Worm (Caenorhabditis elegans): ENCODE measurements around the gene B0410.3.
A peak's percentile ranks its signal among the peaks of the same experiment; 100 is the strongest.

Gene B0410.3

DNA sequence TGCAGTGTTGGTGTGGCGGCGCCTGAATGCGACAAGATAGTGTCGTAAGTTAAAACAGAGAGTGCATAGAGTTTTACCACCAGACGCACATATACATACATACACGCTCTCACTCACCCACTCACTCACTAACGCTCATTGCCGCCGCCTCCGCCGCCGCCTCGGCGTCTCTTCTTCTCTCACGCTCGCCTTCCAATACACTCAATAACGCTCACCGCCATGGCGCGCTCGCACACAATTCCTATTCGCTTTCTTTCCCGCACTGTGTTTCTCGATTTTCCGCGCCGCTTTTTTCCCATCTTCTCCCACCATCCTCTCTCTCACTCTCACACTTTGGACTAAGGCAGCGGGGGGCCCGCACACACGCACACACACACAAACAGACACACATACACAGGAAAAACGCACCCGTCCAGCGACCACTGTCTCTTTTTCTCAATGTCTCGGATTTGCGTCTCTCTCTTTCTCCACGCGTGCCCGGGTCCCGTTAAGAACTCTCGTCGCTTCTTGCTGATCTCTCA is 38.8 kb downstream of the B0410.3 start, which contains the start of gene kin-29:
Gene kin-29, minus strand, starts transcription at position 51 of the 521 bp plus-strand sequence.
- TF ChIP-seq snpc-4 (tag; optimal IDR thresholded peaks at IDR 0.05) (no peak), nhr-76 (tag; optimal IDR thresholded peaks at IDR 0.05) (no peak), cnd-1 (tag; optimal IDR thresholded peaks at IDR 0.05) (peak; percentile 34), nhr-12 (tag; optimal IDR thresholded peaks at IDR 0.05) (no peak), ceh-43 (GFP tag; optimal IDR thresholded peaks at IDR 0.05) (peak; percentile 38), ham-2 (GFP tag; optimal IDR thresholded peaks at IDR 0.05) (peak; percentile 77), sptf-1 (tag; optimal IDR thresholded peaks at IDR 0.05) (peak; percentile 76), M03D4.4 (tag; optimal IDR thresholded peaks at IDR 0.05) (peak; percentile 77), lsy-2 (tag; optimal IDR thresholded peaks at IDR 0.05) (peak; percentile 42), ceh-83 (GFP tag; optimal IDR thresholded peaks at IDR 0.05) (peak; percentile 34), mep-1 (tag; optimal IDR thresholded peaks at IDR 0.05) (peak; percentile 70), mls-2 (tag; optimal IDR thresholded peaks at IDR 0.05) (peak; percentile 90), lin-13 (tag; optimal IDR thresholded peaks at IDR 0.05) (peak; percentile 61), nhr-237 (tag; optimal IDR thresholded peaks at IDR 0.05) (peak; percentile 69), unc-62 (GFP tag; optimal IDR thresholded peaks at IDR 0.05) (peak; percentile 72), flh-1 (GFP tag; optimal IDR thresholded peaks at IDR 0.05) (peak; percentile 37), ceh-39 (tag; optimal IDR thresholded peaks at IDR 0.05) (no peak), bed-3 (GFP tag; optimal IDR thresholded peaks at IDR 0.05) (peak; percentile 29), unc-120 (tag; optimal IDR thresholded peaks at IDR 0.05; ENCODE audit: poor library complexity, severe bottlenecking) (peak; percentile 92), drap-1 (GFP tag; optimal IDR thresholded peaks at IDR 0.05) (peak; percentile 77), lin-32 (GFP tag; optimal IDR thresholded peaks at IDR 0.05) (no peak), unc-39 (tag; optimal IDR thresholded peaks at IDR 0.05) (no peak), ztf-11 (tag; optimal IDR thresholded peaks at IDR 0.05) (peak; percentile 2), pha-4 (tag; optimal IDR thresholded peaks at IDR 0.05) (peak; percentile 48), blmp-1 (tag; optimal IDR thresholded peaks at IDR 0.05) (peak; percentile 65), ces-1 (GFP tag; optimal IDR thresholded peaks at IDR 0.05) (peak; percentile 61)

DNA sequence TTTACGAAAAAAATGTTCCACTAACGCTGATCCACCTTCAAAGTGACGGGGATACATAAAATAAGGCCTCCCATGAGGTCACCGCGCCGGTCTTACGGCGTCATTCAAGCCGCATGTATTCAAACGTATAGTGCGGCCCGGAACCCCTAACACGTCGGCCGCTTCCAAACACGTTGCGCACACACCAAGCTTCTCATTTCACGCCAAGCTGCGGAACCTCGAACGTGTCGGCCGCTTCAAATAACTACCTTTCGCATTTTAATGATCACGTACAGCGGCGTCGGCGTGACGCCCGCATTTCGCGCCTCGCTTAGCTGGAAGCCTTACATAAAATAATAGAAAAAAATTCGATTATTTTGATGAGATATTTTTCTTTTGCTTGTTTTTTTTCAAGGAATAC is 47.8 kb downstream of the B0410.3 start:
- peak; percentile 48 for TF ChIP-seq ceh-83 (GFP tag; optimal IDR thresholded peaks at IDR 0.05)
- TF ChIP-seq sem-2 (GFP tag; optimal IDR thresholded peaks at IDR 0.05), result no peak

DNA sequence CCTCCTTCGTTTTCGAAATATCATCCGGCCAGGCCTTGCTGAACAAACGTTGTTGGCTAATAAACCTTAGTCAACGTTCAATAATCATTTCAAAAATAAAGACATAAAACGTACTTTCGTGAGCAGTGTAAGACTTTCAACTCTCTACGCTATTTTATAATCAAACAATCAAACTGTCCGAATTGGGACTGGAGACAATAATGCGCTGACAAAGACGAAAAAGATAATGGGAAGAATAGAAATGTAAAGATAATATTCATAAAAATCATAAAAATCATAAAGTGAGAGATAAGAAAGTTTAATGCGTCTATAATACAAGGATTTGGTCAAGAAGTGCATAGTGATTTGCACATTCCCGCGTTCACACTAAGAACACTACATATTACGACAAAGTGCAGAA is 49.5 kb downstream of the B0410.3 start:
- TF ChIP-seq pha-4 (tag; optimal IDR thresholded peaks at IDR 0.05) (no peak), M03D4.4 (tag; optimal IDR thresholded peaks at IDR 0.05) (no peak), ceh-39 (tag; optimal IDR thresholded peaks at IDR 0.05) (no peak), ztf-11 (tag; optimal IDR thresholded peaks at IDR 0.05) (no peak), ces-1 (GFP tag; optimal IDR thresholded peaks at IDR 0.05) (no peak), zip-8 (tag; optimal IDR thresholded peaks at IDR 0.05) (no peak), ceh-83 (GFP tag; optimal IDR thresholded peaks at IDR 0.05) (no peak), ceh-43 (GFP tag; optimal IDR thresholded peaks at IDR 0.05) (no peak)
